Worm (Caenorhabditis elegans) whole organism, midembryonic: ENCODE data around the gene ceph-41.
"Not testable (repeated sequence)": the region's sequence is repeated elsewhere in the genome, so short reads cannot be mapped to it uniquely, and the experiment has no call there.

Source experiments
- T22C8.4 ChIP-seq: fragments of 200-800 bp; sonication (Bioruptor generic); IDR thresholded peaks from 2 replicates; pipeline ENCODE4 v1.3.6; 2022; ENCODE audit warnings: missing genetic modification characterization, missing compliant biosample characterization
- cog-1 ChIP-seq: sonication (generic microtip); optimal IDR thresholded peaks from 2 replicates; lab custom pipeline; 2016; ENCODE audit warnings: missing genetic modification characterization, missing compliant biosample characterization
- flt-1 ChIP-seq: fragments of 200-800 bp; sonication (Bioruptor generic); IDR thresholded peaks from 2 replicates; pipeline ENCODE4 v1.3.6; 2022; ENCODE audit warnings: missing genetic modification characterization, missing compliant biosample characterization
- klf-2 ChIP-seq: fragments of 200-800 bp; sonication (Bioruptor generic); conservative IDR thresholded peaks from 2 replicates; pipeline ENCODE4 v1.3.6; 2022; ENCODE audit warnings: missing genetic modification reagents, missing genetic modification characterization, missing compliant biosample characterization
- med-1 ChIP-seq: sonication (generic microtip); optimal IDR thresholded peaks from 2 replicates; lab custom pipeline; 2017; ENCODE audit warnings: missing genetic modification characterization, mild to moderate bottlenecking, missing compliant biosample characterization, antibody characterized with exemption, missing genetic modification reagents; ENCODE audit not compliant: insufficient read depth
- ref-1 ChIP-seq: fragments of 200-800 bp; sonication (Bioruptor generic); conservative IDR thresholded peaks from 2 replicates; pipeline ENCODE4 v1.3.6; 2022; ENCODE audit warnings: missing genetic modification reagents, missing genetic modification characterization, missing compliant biosample characterization
- tab-1 ChIP-seq: fragments of 200-800 bp; sonication (Bioruptor generic); IDR thresholded peaks from 2 replicates; pipeline ENCODE4 v1.3.6; 2022; ENCODE audit warnings: missing genetic modification characterization, missing compliant biosample characterization
- ztf-23 ChIP-seq: fragments of 200-800 bp; sonication (Bioruptor generic); IDR thresholded peaks from 2 replicates; pipeline ENCODE4 v1.3.6; 2022; ENCODE audit warnings: missing genetic modification reagents, missing genetic modification characterization, missing compliant biosample characterization
- ztf-29 ChIP-seq: fragments of 200-800 bp; sonication (Bioruptor generic); IDR thresholded peaks from 2 replicates; pipeline ENCODE4 v1.3.6; 2022; ENCODE audit warnings: missing genetic modification reagents, missing genetic modification characterization, missing compliant biosample characterization

Gene ceph-41

ce11 chrIV:8112187-8112586 is 14.8 kb upstream of the ceph-41 start, which contains the start of gene Y42H9AR.4:
Gene Y42H9AR.4, minus strand, starts transcription at chrIV:8112218.
- TF ChIP-seq klf-2 (GFP tag; lab: Robert Waterston, UW) (no peak), cog-1 (tag; lab: Kevin White, UChicago) (peak; percentile 46)

- no peak for TF ChIP-seq ref-1
- TF ChIP-seq med-1 (GFP tag; lab: Kevin White, UChicago), result no peak
- no peak for TF ChIP-seq cog-1 (tag; lab: Kevin White, UChicago)
- no peak for TF ChIP-seq ztf-23 (GFP tag; lab: Robert Waterston, UW)
- no peak for TF ChIP-seq klf-2 (GFP tag; lab: Robert Waterston, UW)
- TF ChIP-seq ztf-29 (GFP tag; lab: Robert Waterston, UW), result no peak
- TF ChIP-seq tab-1 (GFP tag; lab: Robert Waterston, UW), result no peak
- TF ChIP-seq flt-1 (GFP tag; lab: Robert Waterston, UW), result no peak
- TF ChIP-seq T22C8.4 (GFP tag; lab: Robert Waterston, UW), result no peak
These were observed 14.4 kb upstream of the ceph-41 start for ce11 chrIV:8112646-8113045.

ce11 chrIV:8113161-8113560 is 13.8 kb upstream of the ceph-41 start, which contains the start of gene Y42H9AR.1:
Gene Y42H9AR.1, plus strand, starts transcription at chrIV:8113393.
- TF ChIP-seq ref-1 (no peak), flt-1 (GFP tag; lab: Robert Waterston, UW) (no peak), ztf-29 (GFP tag; lab: Robert Waterston, UW) (no peak), klf-2 (GFP tag; lab: Robert Waterston, UW) (no peak), med-1 (GFP tag; lab: Kevin White, UChicago) (no peak), T22C8.4 (GFP tag; lab: Robert Waterston, UW) (no peak), tab-1 (GFP tag; lab: Robert Waterston, UW) (no peak), cog-1 (tag; lab: Kevin White, UChicago) (no peak), ztf-23 (GFP tag; lab: Robert Waterston, UW) (no peak)

- TF ChIP-seq med-1 (GFP tag; lab: Kevin White, UChicago), result no peak
- TF ChIP-seq ztf-29 (GFP tag; lab: Robert Waterston, UW), result no peak
- TF ChIP-seq ref-1, result no peak
- TF ChIP-seq tab-1 (GFP tag; lab: Robert Waterston, UW), result no peak
- no peak for TF ChIP-seq cog-1 (tag; lab: Kevin White, UChicago)
- no peak for TF ChIP-seq T22C8.4 (GFP tag; lab: Robert Waterston, UW)
- TF ChIP-seq ztf-23 (GFP tag; lab: Robert Waterston, UW), result no peak
- no peak for TF ChIP-seq klf-2 (GFP tag; lab: Robert Waterston, UW)
These were observed 12.5 kb upstream of the ceph-41 start for ce11 chrIV:8114535-8114934.

- TF ChIP-seq flt-1 (GFP tag; lab: Robert Waterston, UW), result no peak
- no peak for TF ChIP-seq T22C8.4 (GFP tag; lab: Robert Waterston, UW)
- no peak for TF ChIP-seq ztf-23 (GFP tag; lab: Robert Waterston, UW)
- no peak for TF ChIP-seq med-1 (GFP tag; lab: Kevin White, UChicago)
- no peak for TF ChIP-seq cog-1 (tag; lab: Kevin White, UChicago)
- TF ChIP-seq tab-1 (GFP tag; lab: Robert Waterston, UW), result no peak
- no peak for TF ChIP-seq ref-1
- TF ChIP-seq ztf-29 (GFP tag; lab: Robert Waterston, UW), result no peak
- no peak for TF ChIP-seq klf-2 (GFP tag; lab: Robert Waterston, UW)
These were observed 11.5 kb upstream of the ceph-41 start, which contains the start of gene irld-8 for ce11 chrIV:8115462-8115861. Gene irld-8, plus strand, starts transcription at chrIV:8115762.

ce11 chrIV:8118790-8119189 is 8.2 kb upstream of the ceph-41 start, which contains the start of gene F42G8.8:
Gene F42G8.8, plus strand, starts transcription at chrIV:8119090.
- TF ChIP-seq T22C8.4 (GFP tag; lab: Robert Waterston, UW), result no peak
- no peak for TF ChIP-seq flt-1 (GFP tag; lab: Robert Waterston, UW)
- no peak for TF ChIP-seq tab-1 (GFP tag; lab: Robert Waterston, UW)
- no peak for TF ChIP-seq ztf-29 (GFP tag; lab: Robert Waterston, UW)
- TF ChIP-seq med-1 (GFP tag; lab: Kevin White, UChicago), result no peak
- TF ChIP-seq ztf-23 (GFP tag; lab: Robert Waterston, UW), result no peak
- TF ChIP-seq cog-1 (tag; lab: Kevin White, UChicago), result no peak
- TF ChIP-seq klf-2 (GFP tag; lab: Robert Waterston, UW), result no peak
- TF ChIP-seq ref-1, result no peak

- not testable (repeated sequence) for TF ChIP-seq ztf-29 (GFP tag; lab: Robert Waterston, UW); med-1 (GFP tag; lab: Kevin White, UChicago); ztf-23 (GFP tag; lab: Robert Waterston, UW)
These were observed 4.7 kb upstream of the ceph-41 start, which contains the start of gene erp-44.3 for ce11 chrIV:8122349-8122748. Gene erp-44.3, plus strand, starts transcription at chrIV:8122649.

- TF ChIP-seq cog-1 (tag; lab: Kevin White, UChicago), result no peak
- no peak for TF ChIP-seq ref-1
- no peak for TF ChIP-seq tab-1 (GFP tag; lab: Robert Waterston, UW)
- TF ChIP-seq klf-2 (GFP tag; lab: Robert Waterston, UW), result no peak
- no peak for TF ChIP-seq ztf-29 (GFP tag; lab: Robert Waterston, UW)
- no peak for TF ChIP-seq ztf-23 (GFP tag; lab: Robert Waterston, UW)
- TF ChIP-seq flt-1 (GFP tag; lab: Robert Waterston, UW), result no peak
- no peak for TF ChIP-seq T22C8.4 (GFP tag; lab: Robert Waterston, UW)
- no peak for TF ChIP-seq med-1 (GFP tag; lab: Kevin White, UChicago)
These were observed 428 bp downstream of the ceph-41 start for ce11 chrIV:8127430-8127829.

ce11 chrIV:8130131-8130611 is 3.2 kb downstream of the ceph-41 start, which contains the start of the genes ndub-11 and moc-3:
Gene ndub-11, minus strand, starts transcription at chrIV:8130231.
Gene moc-3, plus strand, starts transcription at chrIV:8130561.
- no peak for TF ChIP-seq T22C8.4 (GFP tag; lab: Robert Waterston, UW)
- no peak for TF ChIP-seq ztf-29 (GFP tag; lab: Robert Waterston, UW)
- no peak for TF ChIP-seq cog-1 (tag; lab: Kevin White, UChicago)
